Worm (Caenorhabditis elegans) whole organism, L1 larva: ENCODE measurements around the gene F26G1.3.

Experiments
- nhr-76 ChIP-seq: sonication (generic microtip); optimal IDR thresholded peaks from 2 replicates; lab custom pipeline; 2017; ENCODE audit warnings: missing biosample characterization, missing genetic modification characterization
- sup-37 ChIP-seq: fragments of 200-800 bp; sonication (Bioruptor generic); optimal IDR thresholded peaks from 2 replicates; lab custom pipeline; 2018; ENCODE audit warnings: mild to moderate bottlenecking, missing genetic modification characterization, missing compliant biosample characterization

ce11 chrII:4728687-4729086 is 29.9 kb upstream of the F26G1.3 start:
- TF ChIP-seq nhr-76 (tag; lab: Kevin White, UChicago): no peak
- TF ChIP-seq sup-37 (GFP tag; lab: Kevin White, UChicago): no peak
